Fruit fly (Drosophila melanogaster) whole organism, embryonic: ENCODE measurements around the gene br.

Experiments
- BEAF-32 ChIP-seq: fragments of 200-800 bp; sonication (Bioruptor generic); optimal IDR thresholded peaks from 3 replicates; lab custom pipeline; 2017; ENCODE audit warnings: missing biosample characterization, missing genetic modification characterization, mild to moderate bottlenecking, moderate library complexity, missing genetic modification reagents
- BtbVII ChIP-seq: fragments of 200-800 bp; sonication (Bioruptor generic); optimal IDR thresholded peaks from 3 replicates; lab custom pipeline; 2017; ENCODE audit warnings: missing biosample characterization, mild to moderate bottlenecking, missing genetic modification characterization
- CG12219 ChIP-seq: fragments of 200-800 bp; sonication (Bioruptor generic); optimal IDR thresholded peaks from 3 replicates; lab custom pipeline; 2018; ENCODE audit warnings: missing biosample characterization, mild to moderate bottlenecking, missing genetic modification characterization
- CG14667 ChIP-seq: fragments of 200-800 bp; sonication (Bioruptor generic); IDR thresholded peaks from 2 replicates; pipeline ENCODE4 v1.3.6; 2022; ENCODE audit warnings: missing biosample characterization, missing genetic modification characterization
- CG15514 ChIP-seq: fragments of 200-800 bp; sonication (Bioruptor generic); optimal IDR thresholded peaks from 3 replicates; lab custom pipeline; 2017; ENCODE audit warnings: missing biosample characterization, missing genetic modification characterization, mild to moderate bottlenecking, moderate library complexity, missing genetic modification reagents
- CG15696 ChIP-seq: fragments of 200-800 bp; sonication (Bioruptor generic); optimal IDR thresholded peaks from 2 replicates; lab custom pipeline; 2019; ENCODE audit warnings: missing biosample characterization, mild to moderate bottlenecking, missing genetic modification characterization, moderate library complexity
- CG17186 ChIP-seq: fragments of 200-800 bp; sonication (Bioruptor generic); optimal IDR thresholded peaks from 3 replicates; lab custom pipeline; 2017; ENCODE audit warnings: missing biosample characterization, missing genetic modification reagents, missing genetic modification characterization
- CG17328 ChIP-seq: fragments of 200-800 bp; sonication (Bioruptor generic); IDR thresholded peaks from 2 replicates; pipeline ENCODE4 v1.3.6; 2022; ENCODE audit warnings: missing biosample characterization, missing genetic modification characterization
- CG31224 ChIP-seq: fragments of 200-800 bp; sonication (Bioruptor generic); IDR thresholded peaks from 2 replicates; pipeline ENCODE4 v1.3.6; 2022; ENCODE audit warnings: missing biosample characterization, missing genetic modification characterization
- CG31388 ChIP-seq: fragments of 200-800 bp; sonication (Bioruptor generic); optimal IDR thresholded peaks from 2 replicates; lab custom pipeline; 2016; ENCODE audit warnings: missing biosample characterization, missing genetic modification characterization
- CG3281 ChIP-seq: fragments of 200-800 bp; sonication (Bioruptor generic); optimal IDR thresholded peaks from 3 replicates; lab custom pipeline; 2017; ENCODE audit warnings: missing biosample characterization, mild to moderate bottlenecking, missing genetic modification characterization
- CG6654 ChIP-seq: fragments of 200-800 bp; sonication (Bioruptor generic); optimal IDR thresholded peaks from 2 replicates; lab custom pipeline; 2017; ENCODE audit warnings: missing biosample characterization, mild to moderate bottlenecking, missing genetic modification characterization
- CG7839 ChIP-seq: fragments of 200-800 bp; sonication (Bioruptor generic); optimal IDR thresholded peaks from 3 replicates; lab custom pipeline; 2018; ENCODE audit warnings: missing biosample characterization, mild to moderate bottlenecking, missing genetic modification characterization, moderate library complexity
- CG7963 ChIP-seq: fragments of 200-800 bp; sonication (Bioruptor generic); IDR thresholded peaks from 3 replicates; pipeline ENCODE4 v1.3.6; 2022; ENCODE audit warnings: missing biosample characterization, missing genetic modification characterization; ENCODE audit not compliant: partially characterized antibody
- CG9437 ChIP-seq: fragments of 200-800 bp; sonication (Bioruptor generic); optimal IDR thresholded peaks from 2 replicates; lab custom pipeline; 2018; ENCODE audit warnings: missing biosample characterization, mild to moderate bottlenecking, missing genetic modification characterization
- CG9797 ChIP-seq: fragments of 200-800 bp; sonication (Bioruptor generic); optimal IDR thresholded peaks from 3 replicates; lab custom pipeline; 2018; ENCODE audit warnings: missing biosample characterization, mild to moderate bottlenecking, missing genetic modification characterization
- CG9932 ChIP-seq: fragments of 200-800 bp; sonication (Bioruptor generic); IDR thresholded peaks from 2 replicates; pipeline ENCODE4 v1.3.6; 2022; ENCODE audit warnings: missing biosample characterization, missing genetic modification characterization
- Chrac-16 ChIP-seq: fragments of 200-800 bp; sonication (Bioruptor generic); optimal IDR thresholded peaks from 3 replicates; lab custom pipeline; 2016; ENCODE audit warnings: missing biosample characterization, missing genetic modification characterization
- Eip74EF ChIP-seq, 2 experiments: fragments of 200-800 bp in 1 of 2; fragments of >200 bp in 1 of 2; sonication (Bioruptor generic) in 1 of 2; optimal IDR thresholded peaks; 2 replicates each; lab custom pipeline; 2017 to 2019; ENCODE audit warnings: missing biosample characterization in 2 of 2, missing genetic modification characterization in 2 of 2, mild to moderate bottlenecking in 1 of 2, moderate library complexity in 1 of 2
- H2.0 ChIP-seq: fragments of 200-800 bp; sonication (Bioruptor generic); IDR thresholded peaks from 2 replicates; pipeline ENCODE4 v1.3.6; 2022; ENCODE audit warnings: missing biosample characterization, missing genetic modification characterization
- Hr78 ChIP-seq, 2 experiments: fragments of 200-800 bp in 1 of 2; fragments of >200 bp in 1 of 2; sonication (Bioruptor generic) in 1 of 2; optimal IDR thresholded peaks; 2 replicates each; lab custom pipeline; 2017 to 2019; ENCODE audit warnings: missing biosample characterization in 2 of 2, missing genetic modification characterization in 2 of 2, mild to moderate bottlenecking in 1 of 2, moderate library complexity in 1 of 2
- Jarid2 ChIP-seq: fragments of 200-800 bp; sonication (Bioruptor generic); optimal IDR thresholded peaks from 3 replicates; lab custom pipeline; 2017; ENCODE audit warnings: mild to moderate bottlenecking, missing biosample characterization, missing genetic modification reagents, missing genetic modification characterization
- Max ChIP-seq: fragments of 200-800 bp; sonication (Bioruptor generic); optimal IDR thresholded peaks from 2 replicates; lab custom pipeline; 2016; ENCODE audit warnings: missing biosample characterization, mild to moderate bottlenecking, missing genetic modification characterization
- Neu2 ChIP-seq: fragments of 200-800 bp; sonication (Bioruptor generic); optimal IDR thresholded peaks from 3 replicates; lab custom pipeline; 2016; ENCODE audit warnings: missing biosample characterization, missing genetic modification characterization, borderline replicate concordance
- Oli ChIP-seq: fragments of 200-800 bp; sonication (Bioruptor generic); optimal IDR thresholded peaks from 2 replicates; lab custom pipeline; 2018; ENCODE audit warnings: missing biosample characterization, mild to moderate bottlenecking, missing genetic modification characterization, moderate library complexity
- Stat92E ChIP-seq, 3 experiments: fragments of >200 bp in 2 of 3; fragments of 200-800 bp in 1 of 3; sonication (Bioruptor generic) in 1 of 3; optimal IDR thresholded peaks; 2 replicates each; lab custom pipeline; 2017 to 2019; ENCODE audit warnings: missing biosample characterization in 3 of 3, missing genetic modification characterization in 3 of 3, mild to moderate bottlenecking in 1 of 3, moderate library complexity in 1 of 3
- Xbp1 ChIP-seq: fragments of 200-800 bp; sonication (Bioruptor generic); optimal IDR thresholded peaks from 3 replicates; lab custom pipeline; 2016; ENCODE audit warnings: missing biosample characterization, mild to moderate bottlenecking, missing genetic modification characterization
- ase ChIP-seq: fragments of 200-800 bp; sonication (Bioruptor generic); IDR thresholded peaks from 3 replicates; pipeline ENCODE4 v1.3.6; 2022; ENCODE audit warnings: missing biosample characterization, missing genetic modification characterization
- ato ChIP-seq: fragments of 200-800 bp; sonication (Bioruptor generic); IDR thresholded peaks from 2 replicates; pipeline ENCODE4 v1.3.6; 2022; ENCODE audit warnings: missing biosample characterization, missing genetic modification characterization; ENCODE audit not compliant: partially characterized antibody
- chm ChIP-seq: fragments of 200-800 bp; sonication (Bioruptor generic); IDR thresholded peaks from 2 replicates; pipeline ENCODE4 v1.3.6; 2022; ENCODE audit warnings: missing biosample characterization, missing genetic modification characterization
- chn ChIP-seq: fragments of 200-800 bp; sonication (Bioruptor generic); optimal IDR thresholded peaks from 2 replicates; lab custom pipeline; 2016; ENCODE audit warnings: missing biosample characterization, missing genetic modification characterization
- crp ChIP-seq, 2 experiments: fragments of 200-800 bp; sonication (Bioruptor generic); optimal IDR thresholded peaks; 2 replicates in 1 of 2; 3 replicates in 1 of 2; lab custom pipeline; 2017; ENCODE audit warnings: missing biosample characterization in 2 of 2, missing genetic modification characterization in 2 of 2, mild to moderate bottlenecking in 1 of 2, moderate library complexity in 1 of 2
- ewg ChIP-seq: fragments of 200-800 bp; sonication (Bioruptor generic); optimal IDR thresholded peaks from 3 replicates; lab custom pipeline; 2017; ENCODE audit warnings: mild to moderate bottlenecking, missing biosample characterization, missing genetic modification reagents, missing genetic modification characterization
- fd64A ChIP-seq: fragments of 200-800 bp; sonication (Bioruptor generic); optimal IDR thresholded peaks from 3 replicates; lab custom pipeline; 2018; ENCODE audit warnings: missing biosample characterization, mild to moderate bottlenecking, missing genetic modification characterization
- ftz-f1 ChIP-seq: fragments of 200-800 bp; sonication (Bioruptor generic); optimal IDR thresholded peaks from 2 replicates; lab custom pipeline; 2016; ENCODE audit warnings: missing biosample characterization, missing genetic modification characterization
- fu2 ChIP-seq: fragments of 200-800 bp; sonication (Bioruptor generic); optimal IDR thresholded peaks from 2 replicates; lab custom pipeline; 2016; ENCODE audit warnings: missing biosample characterization, missing genetic modification characterization
- gem ChIP-seq: fragments of 200-800 bp; sonication (Bioruptor generic); optimal IDR thresholded peaks from 2 replicates; lab custom pipeline; 2019; ENCODE audit warnings: missing biosample characterization, mild to moderate bottlenecking, missing genetic modification characterization, moderate library complexity
- grau ChIP-seq: fragments of 200-800 bp; optimal IDR thresholded peaks from 3 replicates; lab custom pipeline; 2019; ENCODE audit warnings: missing biosample characterization, mild to moderate bottlenecking, missing genetic modification characterization, moderate library complexity
- jigr1 ChIP-seq: fragments of 200-800 bp; sonication (Bioruptor generic); IDR thresholded peaks from 3 replicates; pipeline ENCODE4 v1.3.6; 2022; ENCODE audit warnings: missing biosample characterization, missing genetic modification characterization
- lola ChIP-seq, 3 experiments: fragments of >200 bp in 2 of 3; fragments of 200-800 bp in 1 of 3; sonication (Bioruptor generic) in 1 of 3; optimal IDR thresholded peaks; 2 replicates each; lab custom pipeline; 2017 to 2019; ENCODE audit warnings: missing biosample characterization in 3 of 3, missing genetic modification characterization in 3 of 3, mild to moderate bottlenecking in 1 of 3, moderate library complexity in 1 of 3
- nerfin-1 ChIP-seq: fragments of 200-800 bp; sonication (Bioruptor generic); optimal IDR thresholded peaks from 3 replicates; lab custom pipeline; 2019; ENCODE audit warnings: missing biosample characterization, mild to moderate bottlenecking, missing genetic modification characterization, moderate library complexity
- pb ChIP-seq: fragments of 200-800 bp; sonication (Bioruptor generic); optimal IDR thresholded peaks from 3 replicates; lab custom pipeline; 2016; ENCODE audit warnings: missing biosample characterization, missing genetic modification characterization
- pzg ChIP-seq: fragments of 200-800 bp; sonication (Bioruptor generic); optimal IDR thresholded peaks from 3 replicates; lab custom pipeline; 2018; ENCODE audit warnings: missing biosample characterization, mild to moderate bottlenecking, missing genetic modification characterization, moderate library complexity
- tap ChIP-seq: fragments of 200-800 bp; optimal IDR thresholded peaks from 3 replicates; lab custom pipeline; 2019; ENCODE audit warnings: missing biosample characterization, mild to moderate bottlenecking, missing genetic modification characterization, moderate library complexity
- twi ChIP-seq: fragments of 200-800 bp; optimal IDR thresholded peaks from 2 replicates; lab custom pipeline; 2019; ENCODE audit warnings: missing biosample characterization, mild to moderate bottlenecking, missing genetic modification characterization, moderate library complexity
- vvl ChIP-seq: fragments of 200-800 bp; sonication (Bioruptor generic); IDR thresholded peaks from 2 replicates; pipeline ENCODE4 v1.3.6; 2022; ENCODE audit warnings: missing biosample characterization, missing genetic modification characterization
- zen ChIP-seq: fragments of 200-800 bp; sonication (Bioruptor generic); optimal IDR thresholded peaks from 3 replicates; lab custom pipeline; 2018; ENCODE audit warnings: missing biosample characterization, mild to moderate bottlenecking, missing genetic modification characterization, moderate library complexity

The br gene

DNA sequence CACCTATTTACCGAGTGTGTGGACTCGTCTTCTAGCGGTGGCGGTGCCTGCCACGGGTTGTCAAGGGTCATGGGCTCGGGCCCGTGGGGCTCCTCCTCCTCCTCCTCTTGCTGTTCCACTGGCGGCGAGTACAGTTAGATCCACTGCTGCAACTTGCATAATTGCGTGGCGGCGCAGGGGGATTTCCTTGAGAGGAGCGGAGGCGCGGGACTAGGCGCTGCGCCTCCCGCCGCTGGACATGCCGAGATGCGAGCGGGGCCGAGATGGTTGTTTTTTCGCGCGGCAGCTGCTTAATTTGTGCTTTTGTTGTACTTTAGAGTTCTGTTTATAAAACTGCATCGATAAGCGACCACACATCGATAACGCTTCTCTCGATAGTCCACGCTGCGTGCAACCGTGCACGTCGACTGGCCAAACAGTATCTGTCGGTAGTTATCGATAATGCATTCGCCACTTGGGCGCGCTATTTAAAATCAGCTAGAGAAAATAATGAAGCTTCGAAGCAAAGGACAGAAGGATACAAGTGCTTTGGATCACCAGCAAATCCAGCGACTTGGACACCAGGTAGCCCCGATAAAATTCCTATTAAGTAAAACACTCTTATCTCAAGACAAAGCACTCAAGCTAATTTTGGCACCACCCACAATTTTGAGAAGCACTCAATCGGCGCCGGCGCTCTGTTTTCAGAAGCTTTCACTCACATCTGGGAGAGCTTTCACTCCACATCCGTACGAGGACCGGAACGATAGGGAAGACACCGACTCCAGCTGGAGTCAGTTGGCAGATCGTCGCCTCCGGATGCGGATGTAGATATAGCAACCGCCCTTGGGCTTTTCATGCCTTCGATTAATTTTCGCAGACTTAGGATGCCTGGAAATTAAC lies 120.8 kb downstream of the br start, which contains the start of gene a6 (continued):
- TF ChIP-seq ase: no peak
- no peak for TF ChIP-seq crp (GFP tag; optimal IDR thresholded peaks at IDR 0.05; lab: Kevin White, UChicago)
- TF ChIP-seq Stat92E (GFP tag; optimal IDR thresholded peaks at IDR 0.05; lab: Kevin White, UChicago): no peak
- no peak for TF ChIP-seq jigr1 (GFP tag; lab: Robert Waterston, UW)
- no peak for TF ChIP-seq grau (tag; lab: Kevin White, UChicago)
- no peak for TF ChIP-seq CG7839 (tag; lab: Kevin White, UChicago)
- no peak for TF ChIP-seq twi (tag; lab: Kevin White, UChicago)
- TF ChIP-seq CG14667: no peak
- TF ChIP-seq CG9932 (GFP tag; lab: Robert Waterston, UW): no peak
- no peak for TF ChIP-seq fu2
- no peak for TF ChIP-seq CG6654 (GFP tag; lab: Kevin White, UChicago)
- peak; percentile 94 for TF ChIP-seq CG7963 (GFP tag; lab: Robert Waterston, UW)
- TF ChIP-seq CG31388 (GFP tag; lab: Kevin White, UChicago): no peak
- peak; percentile 6 for TF ChIP-seq tap (tag; lab: Kevin White, UChicago)
- TF ChIP-seq pzg (GFP tag; lab: Kevin White, UChicago): peak; percentile 76
- no peak for TF ChIP-seq chm (GFP tag; lab: Robert Waterston, UW)
- no peak for TF ChIP-seq H2.0
- no peak for TF ChIP-seq CG31224 (GFP tag; lab: Robert Waterston, UW)
- no peak for TF ChIP-seq ftz-f1 (GFP tag; lab: Kevin White, UChicago)
- peak; percentile 35 for TF ChIP-seq CG9797 (GFP tag; lab: Kevin White, UChicago)
- TF ChIP-seq pb (GFP tag; lab: Kevin White, UChicago): no peak
- no peak for TF ChIP-seq Chrac-16 (GFP tag; lab: Kevin White, UChicago)
- TF ChIP-seq CG17328 (GFP tag; lab: Robert Waterston, UW): no peak
- TF ChIP-seq nerfin-1 (tag; lab: Kevin White, UChicago): peak; percentile 45
- TF ChIP-seq zen (tag; lab: Kevin White, UChicago): no peak
- TF ChIP-seq CG12219 (GFP tag; lab: Kevin White, UChicago): no peak
- peak; percentile 45 for TF ChIP-seq ewg (GFP tag; lab: Kevin White, UChicago)
- TF ChIP-seq fd64A (GFP tag; lab: Kevin White, UChicago): no peak
- TF ChIP-seq BtbVII (GFP tag; lab: Kevin White, UChicago): no peak
- TF ChIP-seq Oli (tag; lab: Kevin White, UChicago): no peak
- no peak for TF ChIP-seq chn
- no peak for TF ChIP-seq lola (GFP tag; optimal IDR thresholded peaks at IDR 0.05; lab: Kevin White, UChicago)
- TF ChIP-seq BEAF-32 (GFP tag; lab: Kevin White, UChicago): peak; percentile 80
- no peak for TF ChIP-seq CG15696 (tag; lab: Kevin White, UChicago)
- TF ChIP-seq CG9437 (GFP tag; lab: Kevin White, UChicago): no peak
- no peak for TF ChIP-seq Max
- TF ChIP-seq Neu2 (GFP tag; lab: Kevin White, UChicago): no peak
- peak; percentile 91 for TF ChIP-seq ato (GFP tag; lab: Robert Waterston, UW)
- TF ChIP-seq Xbp1 (GFP tag; lab: Kevin White, UChicago): no peak
- TF ChIP-seq Eip74EF (GFP tag; optimal IDR thresholded peaks at IDR 0.05; lab: Kevin White, UChicago): no peak
- no peak for TF ChIP-seq Jarid2
- TF ChIP-seq CG3281 (GFP tag; lab: Kevin White, UChicago): no peak
- peak; percentile 66 for TF ChIP-seq CG17186 (GFP tag; lab: Kevin White, UChicago)
- no peak for TF ChIP-seq vvl (GFP tag; lab: Robert Waterston, UW)
- peak; percentile 59 for TF ChIP-seq CG15514 (GFP tag; lab: Kevin White, UChicago)
- no peak for TF ChIP-seq gem (tag; lab: Kevin White, UChicago)
- no peak for TF ChIP-seq Hr78 (GFP tag; optimal IDR thresholded peaks at IDR 0.05; lab: Kevin White, UChicago)
